Fruit fly (Drosophila melanogaster) whole organism, embryonic: ENCODE measurements around the gene Hmt4-20.

Experiments
- B-H2 ChIP-seq: fragments of 200-800 bp; sonication (Bioruptor generic); optimal IDR thresholded peaks from 2 replicates; lab custom pipeline; 2018; ENCODE audit warnings: missing biosample characterization, mild to moderate bottlenecking, missing genetic modification characterization
- CG10321 ChIP-seq: fragments of 200-800 bp; sonication (Bioruptor generic); IDR thresholded peaks from 2 replicates; pipeline ENCODE4 v1.3.6; 2022; ENCODE audit warnings: missing biosample characterization, missing genetic modification characterization
- CG11504 ChIP-seq: fragments of 200-800 bp; sonication (Bioruptor generic); optimal IDR thresholded peaks from 3 replicates; lab custom pipeline; 2019; ENCODE audit warnings: missing biosample characterization, mild to moderate bottlenecking, missing genetic modification characterization, moderate library complexity
- CG11696 ChIP-seq: fragments of 200-800 bp; sonication (Bioruptor generic); IDR thresholded peaks from 2 replicates; pipeline ENCODE4 v1.3.6; 2022; ENCODE audit warnings: missing biosample characterization, missing genetic modification characterization
- CG12071 ChIP-seq: fragments of 200-800 bp; sonication (Bioruptor generic); optimal IDR thresholded peaks from 3 replicates; lab custom pipeline; 2018; ENCODE audit warnings: missing biosample characterization, mild to moderate bottlenecking, missing genetic modification characterization
- CG12769 ChIP-seq: fragments of 200-800 bp; sonication (Bioruptor generic); optimal IDR thresholded peaks from 2 replicates; lab custom pipeline; 2019; ENCODE audit warnings: missing biosample characterization, mild to moderate bottlenecking, missing genetic modification characterization, moderate library complexity
- CG13296 ChIP-seq: fragments of 200-800 bp; sonication (Bioruptor generic); optimal IDR thresholded peaks from 3 replicates; lab custom pipeline; 2018; ENCODE audit warnings: missing biosample characterization, mild to moderate bottlenecking, missing genetic modification characterization
- CG14710 ChIP-seq: fragments of 200-800 bp; sonication (Bioruptor generic); optimal IDR thresholded peaks from 3 replicates; lab custom pipeline; 2019; ENCODE audit warnings: missing biosample characterization, mild to moderate bottlenecking, missing genetic modification characterization, moderate library complexity
- CG17328 ChIP-seq: fragments of 200-800 bp; sonication (Bioruptor generic); IDR thresholded peaks from 2 replicates; pipeline ENCODE4 v1.3.6; 2022; ENCODE audit warnings: missing biosample characterization, missing genetic modification characterization
- CG1792 ChIP-seq: fragments of 200-800 bp; sonication (Bioruptor generic); optimal IDR thresholded peaks from 2 replicates; lab custom pipeline; 2016; ENCODE audit warnings: missing biosample characterization, missing genetic modification characterization
- CG1832 ChIP-seq: fragments of 200-800 bp; sonication (Bioruptor generic); optimal IDR thresholded peaks from 2 replicates; lab custom pipeline; 2017; ENCODE audit warnings: missing biosample characterization, mild to moderate bottlenecking, missing genetic modification characterization, inconsistent platforms
- CG2120 ChIP-seq: fragments of 200-800 bp; sonication (Bioruptor generic); optimal IDR thresholded peaks from 3 replicates; lab custom pipeline; 2016; ENCODE audit warnings: missing biosample characterization, missing genetic modification characterization
- CG2712 ChIP-seq: fragments of 200-800 bp; optimal IDR thresholded peaks from 3 replicates; lab custom pipeline; 2019; ENCODE audit warnings: missing biosample characterization, mild to moderate bottlenecking, missing genetic modification characterization, moderate library complexity
- CG3163 ChIP-seq: fragments of 200-800 bp; sonication (Bioruptor generic); optimal IDR thresholded peaks from 3 replicates; lab custom pipeline; 2016; ENCODE audit warnings: missing biosample characterization, missing genetic modification characterization
- CG32532 ChIP-seq: fragments of 200-800 bp; sonication (Bioruptor generic); IDR thresholded peaks from 2 replicates; pipeline ENCODE4 v1.3.6; 2022; ENCODE audit warnings: missing biosample characterization, missing genetic modification characterization
- CG4360 ChIP-seq: fragments of 200-800 bp; sonication (Bioruptor generic); IDR thresholded peaks from 2 replicates; pipeline ENCODE4 v1.3.6; 2022; ENCODE audit warnings: missing biosample characterization, missing genetic modification characterization
- CG4854 ChIP-seq: fragments of 200-800 bp; sonication (Bioruptor generic); optimal IDR thresholded peaks from 2 replicates; lab custom pipeline; 2016; ENCODE audit warnings: missing biosample characterization, missing genetic modification characterization, inconsistent platforms
- CG6813 ChIP-seq: fragments of 200-800 bp; sonication (Bioruptor generic); optimal IDR thresholded peaks from 2 replicates; lab custom pipeline; 2017; ENCODE audit warnings: missing biosample characterization, missing genetic modification characterization, mild to moderate bottlenecking, moderate library complexity, missing genetic modification reagents
- CG7271 ChIP-seq: fragments of 200-800 bp; sonication (Bioruptor generic); optimal IDR thresholded peaks from 2 replicates; lab custom pipeline; 2018; ENCODE audit warnings: missing biosample characterization, mild to moderate bottlenecking, missing genetic modification characterization, moderate library complexity
- CG7556 ChIP-seq: fragments of 200-800 bp; sonication (Bioruptor generic); optimal IDR thresholded peaks from 2 replicates; lab custom pipeline; 2017; ENCODE audit warnings: missing biosample characterization, mild to moderate bottlenecking, missing genetic modification characterization
- CG7987 ChIP-seq: fragments of 200-800 bp; sonication (Bioruptor generic); optimal IDR thresholded peaks from 2 replicates; lab custom pipeline; 2018; ENCODE audit warnings: missing biosample characterization, mild to moderate bottlenecking, missing genetic modification characterization, moderate library complexity
- CG8089 ChIP-seq: fragments of 200-800 bp; sonication (Bioruptor generic); optimal IDR thresholded peaks from 3 replicates; lab custom pipeline; 2016; ENCODE audit warnings: missing biosample characterization, missing genetic modification characterization
- CG8290 ChIP-seq, 3 experiments: fragments of 200-800 bp; sonication (Bioruptor generic); optimal IDR thresholded peaks; 2 replicates each; lab custom pipeline; 2016 to 2019; ENCODE audit warnings: missing biosample characterization in 3 of 3, missing genetic modification characterization in 3 of 3, mild to moderate bottlenecking in 2 of 3, moderate library complexity in 1 of 3
- CG8924 ChIP-seq: fragments of 200-800 bp; optimal IDR thresholded peaks from 3 replicates; lab custom pipeline; 2019; ENCODE audit warnings: missing biosample characterization, mild to moderate bottlenecking, missing genetic modification characterization, moderate library complexity
- D ChIP-seq, 2 experiments: fragments of 200-800 bp in 1 of 2; fragments of >200 bp in 1 of 2; sonication (Bioruptor generic) in 1 of 2; optimal IDR thresholded peaks; 2 replicates in 1 of 2; 3 replicates in 1 of 2; lab custom pipeline; 2017; ENCODE audit warnings: mild to moderate bottlenecking in 1 of 2, missing biosample characterization in 1 of 2, missing genetic modification characterization in 1 of 2, missing genetic modification reagents in 1 of 2
- Dfd ChIP-seq, 2 experiments: fragments of >200 bp; optimal IDR thresholded peaks; 2 replicates each; lab custom pipeline; 2017; ENCODE audit warnings: missing biosample characterization in 2 of 2, missing genetic modification characterization in 2 of 2
- Ets65A ChIP-seq: fragments of 200-800 bp; sonication (Bioruptor generic); peaks from one replicate; lab custom pipeline; 2016; ENCODE audit warnings: missing biosample characterization, missing genetic modification characterization
- Hey ChIP-seq: fragments of 200-800 bp; sonication (Bioruptor generic); optimal IDR thresholded peaks from 3 replicates; lab custom pipeline; 2018; ENCODE audit warnings: missing biosample characterization, mild to moderate bottlenecking, missing genetic modification characterization
- Hr51 ChIP-seq, 2 experiments: fragments of 200-800 bp; sonication (Bioruptor generic); optimal IDR thresholded peaks; 2 replicates in 1 of 2; 3 replicates in 1 of 2; lab custom pipeline; 2016 to 2018; ENCODE audit warnings: missing biosample characterization in 2 of 2, missing genetic modification characterization in 2 of 2, mild to moderate bottlenecking in 1 of 2, moderate library complexity in 1 of 2
- Hsf ChIP-seq: fragments of 200-800 bp; sonication (Bioruptor generic); optimal IDR thresholded peaks from 3 replicates; lab custom pipeline; 2016; ENCODE audit warnings: missing biosample characterization, missing genetic modification characterization
- Lpt ChIP-seq: fragments of >200 bp; optimal IDR thresholded peaks from 2 replicates; lab custom pipeline; 2018; ENCODE audit warnings: missing biosample characterization, missing genetic modification characterization
- Nf-YA ChIP-seq: fragments of 200-800 bp; sonication (Bioruptor generic); IDR thresholded peaks from 2 replicates; pipeline ENCODE4 v1.3.6; 2022; ENCODE audit warnings: missing biosample characterization, missing genetic modification characterization
- Rfx ChIP-seq: fragments of 200-800 bp; sonication (Bioruptor generic); IDR thresholded peaks from 2 replicates; pipeline ENCODE4 v1.3.6; 2022; ENCODE audit warnings: missing biosample characterization, missing genetic modification characterization
- amos ChIP-seq: fragments of 200-800 bp; sonication (Bioruptor generic); IDR thresholded peaks from 2 replicates; pipeline ENCODE4 v1.3.6; 2022; ENCODE audit warnings: missing biosample characterization, missing genetic modification characterization; ENCODE audit not compliant: partially characterized antibody
- croc ChIP-seq: fragments of 200-800 bp; sonication (Bioruptor generic); conservative IDR thresholded peaks from 3 replicates; pipeline ENCODE4 v1.3.6; 2022; ENCODE audit warnings: missing biosample characterization, missing genetic modification characterization
- dmrt11E ChIP-seq: fragments of 200-800 bp; sonication (Bioruptor generic); optimal IDR thresholded peaks from 3 replicates; lab custom pipeline; 2018; ENCODE audit warnings: missing biosample characterization, mild to moderate bottlenecking, missing genetic modification characterization, moderate library complexity
- inv ChIP-seq: fragments of 200-800 bp; sonication (Bioruptor generic); IDR thresholded peaks from 2 replicates; pipeline ENCODE4 v1.3.6; 2022; ENCODE audit warnings: missing biosample characterization, missing genetic modification characterization; ENCODE audit not compliant: partially characterized antibody
- klu ChIP-seq: fragments of 200-800 bp; sonication (Bioruptor generic); IDR thresholded peaks from 2 replicates; pipeline ENCODE4 v1.3.6; 2022; ENCODE audit warnings: missing biosample characterization, missing genetic modification characterization
- maf-S ChIP-seq: fragments of 200-800 bp; sonication (Bioruptor generic); optimal IDR thresholded peaks from 2 replicates; lab custom pipeline; 2016; ENCODE audit warnings: missing biosample characterization, missing genetic modification characterization
- nerfin-1 ChIP-seq: fragments of 200-800 bp; sonication (Bioruptor generic); optimal IDR thresholded peaks from 3 replicates; lab custom pipeline; 2019; ENCODE audit warnings: missing biosample characterization, mild to moderate bottlenecking, missing genetic modification characterization, moderate library complexity
- oc ChIP-seq: fragments of 200-800 bp; sonication (Bioruptor generic); optimal IDR thresholded peaks from 2 replicates; lab custom pipeline; 2018; ENCODE audit warnings: missing biosample characterization, mild to moderate bottlenecking, missing genetic modification characterization, moderate library complexity
- phol ChIP-seq: fragments of 200-800 bp; sonication (Bioruptor generic); optimal IDR thresholded peaks from 3 replicates; lab custom pipeline; 2018; ENCODE audit warnings: missing biosample characterization, mild to moderate bottlenecking, missing genetic modification characterization, moderate library complexity
- pzg ChIP-seq: fragments of 200-800 bp; sonication (Bioruptor generic); optimal IDR thresholded peaks from 3 replicates; lab custom pipeline; 2018; ENCODE audit warnings: missing biosample characterization, mild to moderate bottlenecking, missing genetic modification characterization, moderate library complexity
- sisA ChIP-seq: fragments of 200-800 bp; sonication (Bioruptor generic); IDR thresholded peaks from 2 replicates; pipeline ENCODE4 v1.3.6; 2022; ENCODE audit warnings: missing biosample characterization, missing genetic modification characterization
- trem ChIP-seq: fragments of 200-800 bp; optimal IDR thresholded peaks from 3 replicates; lab custom pipeline; 2019; ENCODE audit warnings: missing biosample characterization, mild to moderate bottlenecking, missing genetic modification characterization, moderate library complexity
- ttk ChIP-seq: fragments of 200-800 bp; sonication (Bioruptor generic); IDR thresholded peaks from 2 replicates; pipeline ENCODE4 v2.1.2; 2022; ENCODE audit warnings: missing biosample characterization, missing genetic modification characterization
- wek ChIP-seq: fragments of 200-800 bp; sonication (Bioruptor generic); optimal IDR thresholded peaks from 3 replicates; lab custom pipeline; 2018; ENCODE audit warnings: missing biosample characterization, mild to moderate bottlenecking, missing genetic modification characterization, moderate library complexity
- zen2 ChIP-seq: fragments of 200-800 bp; sonication (Bioruptor generic); IDR thresholded peaks from 3 replicates; pipeline ENCODE4 v1.3.6; 2022; ENCODE audit warnings: missing biosample characterization, missing genetic modification characterization; ENCODE audit not compliant: partially characterized antibody

Gene Hmt4-20

DNA sequence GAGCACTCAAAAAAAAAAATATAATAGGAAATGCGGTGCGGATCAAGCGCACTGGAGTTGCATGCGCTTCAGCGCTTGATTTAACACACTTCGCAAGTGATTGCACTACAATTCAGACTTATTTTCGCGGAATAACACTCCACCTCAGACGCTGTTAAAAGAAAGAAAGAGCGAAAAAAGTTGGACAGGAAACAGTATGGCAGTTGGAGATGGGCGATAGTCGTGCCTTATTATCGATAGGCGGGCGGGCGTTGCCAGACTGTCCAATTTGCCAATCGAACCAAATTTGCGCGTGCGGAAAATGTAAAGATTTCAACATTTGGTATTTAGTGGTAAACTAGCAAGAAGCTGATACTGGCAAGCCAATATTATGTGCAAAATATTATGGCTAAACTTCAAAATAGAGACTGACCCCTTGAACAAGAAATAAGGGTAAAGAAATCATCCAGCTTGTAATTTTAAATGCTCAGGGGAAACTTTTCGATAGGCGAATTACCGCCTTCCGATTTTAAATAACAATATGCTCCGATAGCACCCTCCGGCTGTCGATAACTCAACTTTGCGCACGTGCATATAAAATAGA lies 26.5 kb downstream of the Hmt4-20 start, which contains the start of the genes RpL36 and Mybbp1A (continued):
- TF ChIP-seq CG7271 (tag; lab: Kevin White, UChicago) (peak; percentile 68), CG12769 (tag; lab: Kevin White, UChicago) (no peak), CG2712 (tag; lab: Kevin White, UChicago) (peak; percentile 44), pzg (GFP tag; lab: Kevin White, UChicago) (peak; percentile 88), Nf-YA (GFP tag; lab: Robert Waterston, UW) (peak; percentile 60; the same call in 1 of the 2 replicates), trem (tag; lab: Kevin White, UChicago) (peak; percentile 76), D (optimal IDR thresholded peaks at IDR 0.05; lab: Kevin White, UChicago) (no peak), D (GFP tag; optimal IDR thresholded peaks at IDR 0.05; lab: Kevin White, UChicago) (peak; percentile 64), Hsf (GFP tag; lab: Kevin White, UChicago) (peak; percentile 77), CG8089 (GFP tag; lab: Kevin White, UChicago) (peak; percentile 82), CG2120 (peak; percentile 70), dmrt11E (peak; percentile 66), ttk (peak; percentile 62), Dfd (GFP tag; optimal IDR thresholded peaks at IDR 0.05; lab: Kevin White, UChicago) (no peak), zen2 (peak; percentile 80), amos (peak; percentile 91), CG4360 (GFP tag; lab: Robert Waterston, UW) (no peak), wek (GFP tag; lab: Kevin White, UChicago) (peak; percentile 72), CG7556 (peak; percentile 49), B-H2 (peak; percentile 80), CG1792 (GFP tag; lab: Kevin White, UChicago) (peak; percentile 68), CG8924 (tag; lab: Kevin White, UChicago) (peak; percentile 39), CG4854 (GFP tag; lab: Kevin White, UChicago) (peak; percentile 27), CG13296 (peak; percentile 82), CG8290 (GFP tag; optimal IDR thresholded peaks at IDR 0.05; lab: Kevin White, UChicago) (peak; percentile 35), CG8290 (tag; optimal IDR thresholded peaks at IDR 0.05; lab: Kevin White, UChicago) (peak; percentile 48 to 90), CG17328 (peak; percentile 70), klu (GFP tag; lab: Robert Waterston, UW) (peak; percentile 30; the same call in 1 of the 2 replicates), CG3163 (peak; percentile 79), CG11504 (tag; lab: Kevin White, UChicago) (no peak), Hey (tag; lab: Kevin White, UChicago) (no peak), sisA (GFP tag; lab: Robert Waterston, UW) (peak; percentile 24; the same call in 1 of the 2 replicates), Lpt (no peak), phol (tag; lab: Kevin White, UChicago) (peak; percentile 90), croc (GFP tag; lab: Robert Waterston, UW) (no peak), CG1832 (GFP tag; lab: Kevin White, UChicago) (no peak), Rfx (GFP tag; lab: Robert Waterston, UW) (peak; percentile 85), CG6813 (GFP tag; lab: Kevin White, UChicago) (peak; percentile 63), Ets65A (GFP tag; lab: Kevin White, UChicago) (peak; percentile 98), CG7987 (GFP tag; lab: Kevin White, UChicago) (peak; percentile 87), oc (no peak), CG10321 (GFP tag; lab: Robert Waterston, UW) (no peak; the same call in 1 of the 2 replicates), CG14710 (tag; lab: Kevin White, UChicago) (peak; percentile 81), inv (peak; percentile 85), CG11696 (0 out of 2 replicates have a peak, but pooled peaks have one; percentile 6), CG32532 (GFP tag; lab: Robert Waterston, UW) (peak; percentile 83), maf-S (GFP tag; lab: Kevin White, UChicago) (peak; percentile 82), nerfin-1 (tag; lab: Kevin White, UChicago) (peak; percentile 49), Hr51 (GFP tag; optimal IDR thresholded peaks at IDR 0.05; lab: Kevin White, UChicago) (peak; percentile 57 to 67), CG12071 (GFP tag; lab: Kevin White, UChicago) (peak; percentile 77)
